Fruit fly (Drosophila melanogaster): ENCODE data around the gene CG14397.

- TF ChIP-seq Sin3A (optimal IDR thresholded peaks at IDR 0.05) (no peak), insv (optimal IDR thresholded peaks at IDR 0.05) (no peak), Myc (optimal IDR thresholded peaks at IDR 0.05) (no peak), psq (optimal IDR thresholded peaks at IDR 0.05) (no peak), ttk (optimal IDR thresholded peaks at IDR 0.05) (no peak), h (optimal IDR thresholded peaks at IDR 0.05) (no peak)
Measured at dm6 chr2L:21088651-21089050, 2.4 kb upstream of the CG14397 start, which contains the start of gene ppk13.
